Worm (Caenorhabditis elegans) whole organism, young adult: Measurements from ENCODE around the gene Y26E6A.3.

Source experiments
- F57C9.4 ChIP-seq: sonication (generic microtip); optimal IDR thresholded peaks from 2 replicates; lab custom pipeline; 2017; ENCODE audit warnings: mild to moderate bottlenecking, missing genetic modification characterization, missing compliant biosample characterization
- cebp-2 ChIP-seq: fragments of 200-800 bp; sonication (Bioruptor generic); IDR thresholded peaks from 2 replicates; pipeline ENCODE4 v1.3.6; 2022; ENCODE audit warnings: missing genetic modification characterization, missing compliant biosample characterization
- ceh-58 ChIP-seq: fragments of 200-800 bp; sonication (Bioruptor generic); IDR thresholded peaks from 2 replicates; pipeline ENCODE4 v1.3.6; 2022; ENCODE audit warnings: missing genetic modification characterization, missing compliant biosample characterization
- hlh-26 ChIP-seq: fragments of 200-800 bp; sonication (Bioruptor generic); conservative IDR thresholded peaks from 2 replicates; pipeline ENCODE4 v1.3.6; 2022; ENCODE audit warnings: missing genetic modification reagents, missing genetic modification characterization, missing compliant biosample characterization
- madf-8 ChIP-seq: fragments of 200-800 bp; sonication (Bioruptor generic); conservative IDR thresholded peaks from 2 replicates; pipeline ENCODE4 v1.3.6; 2022; ENCODE audit warnings: missing genetic modification reagents, missing genetic modification characterization, missing compliant biosample characterization
- pha-4 ChIP-seq: fragments of 150-350 bp; sonication (generic microtip); optimal IDR thresholded peaks from 2 replicates; lab custom pipeline; 2014; ENCODE audit warnings: missing biosample characterization, missing genetic modification reagents, missing genetic modification characterization
- rpc-1 ChIP-seq, 2 experiments: fragments of 150-350 bp in 1 of 2; sonication (generic microtip) in 1 of 2; optimal IDR thresholded peaks; 2 replicates each; lab custom pipeline; 2014 to 2018; ENCODE audit warnings: missing biosample characterization in 1 of 2, missing genetic modification characterization in 1 of 2, missing genetic modification reagents in 1 of 2, missing genotype in 1 of 2
- sdz-38 ChIP-seq: sonication (generic microtip); optimal IDR thresholded peaks from 2 replicates; lab custom pipeline; 2016; ENCODE audit warnings: missing genotype, missing genetic modification characterization, missing compliant biosample characterization
- sea-2 ChIP-seq: fragments of 200-800 bp; sonication (Bioruptor generic); IDR thresholded peaks from 2 replicates; pipeline ENCODE4 v1.3.6; 2022; ENCODE audit warnings: missing genetic modification characterization, missing compliant biosample characterization
- sptf-2 ChIP-seq: fragments of 200-800 bp; sonication (Bioruptor generic); optimal IDR thresholded peaks from 2 replicates; lab custom pipeline; 2018; ENCODE audit warnings: mild to moderate bottlenecking, missing genetic modification characterization, missing compliant biosample characterization
- ztf-18 ChIP-seq: sonication (generic microtip); optimal IDR thresholded peaks from 2 replicates; lab custom pipeline; 2016; ENCODE audit warnings: missing genotype, mild to moderate bottlenecking, missing genetic modification characterization, missing compliant biosample characterization
- ztf-22 ChIP-seq: fragments of 200-800 bp; sonication (Bioruptor generic); optimal IDR thresholded peaks from 2 replicates; lab custom pipeline; 2018; ENCODE audit warnings: mild to moderate bottlenecking, missing genetic modification characterization, moderate library complexity, missing compliant biosample characterization

DNA sequence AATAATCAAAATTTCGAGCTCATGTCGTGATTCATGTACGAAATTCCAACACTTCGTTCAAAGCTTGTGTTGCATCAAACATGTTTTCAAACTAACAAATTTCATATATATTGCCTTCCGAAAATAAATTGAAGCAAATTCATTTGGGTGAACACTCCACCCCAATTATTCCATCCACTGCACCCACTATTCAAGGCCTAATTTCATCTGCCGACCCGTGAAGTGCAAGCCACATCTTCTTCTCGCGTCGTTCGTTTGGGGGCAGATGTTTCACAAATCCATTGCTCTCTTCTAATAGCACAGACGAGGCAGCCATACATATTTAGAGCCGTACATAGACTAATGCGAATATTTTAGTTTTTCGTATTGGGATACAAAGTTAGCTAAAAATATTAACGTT is 34.4 kb upstream of the Y26E6A.3 start:
- TF ChIP-seq sdz-38 (tag; lab: Kevin White, UChicago) (no peak), rpc-1 (optimal IDR thresholded peaks at IDR 0.05; lab: Kevin White, UChicago) (no peak), rpc-1 (tag; optimal IDR thresholded peaks at IDR 0.05; lab: Kevin White, UChicago) (no peak), sptf-2 (GFP tag; lab: Kevin White, UChicago) (no peak), cebp-2 (GFP tag; lab: Robert Waterston, UW) (no peak), sea-2 (GFP tag; lab: Robert Waterston, UW) (no peak), pha-4 (tag; lab: Kevin White, UChicago) (no peak), ceh-58 (GFP tag; lab: Robert Waterston, UW) (no peak), ztf-22 (no peak), ztf-18 (tag; lab: Kevin White, UChicago) (no peak), F57C9.4 (tag; lab: Kevin White, UChicago) (no peak), madf-8 (GFP tag; lab: Robert Waterston, UW) (no peak), hlh-26 (GFP tag; lab: Robert Waterston, UW) (no peak)
